Worm (Caenorhabditis elegans): ENCODE measurements around the gene srx-36.

ce11 chrV:7164210-7164609, 33.3 kb upstream of the srx-36 start, which contains the start of gene srh-83:
- no peak for TF ChIP-seq pros-1 (tag; optimal IDR thresholded peaks at IDR 0.05)
- TF ChIP-seq hlh-6 (tag; optimal IDR thresholded peaks at IDR 0.05): no peak
- TF ChIP-seq pha-4 (tag; optimal IDR thresholded peaks at IDR 0.05): no peak
- no peak for TF ChIP-seq dve-1 (tag; optimal IDR thresholded peaks at IDR 0.05)
- TF ChIP-seq ama-1 (optimal IDR thresholded peaks at IDR 0.05): no peak

Measured in whole organism, late embryonic.